Fruit fly (Drosophila melanogaster) whole organism, adult: ENCODE data around the gene CG7914.

ENCODE experiments used
- CG11617 ChIP-seq: fragments of 200-800 bp; sonication (Bioruptor generic); optimal IDR thresholded peaks from 2 replicates; lab custom pipeline; 2017; ENCODE audit warnings: mild to moderate bottlenecking, missing biosample characterization, missing genetic modification reagents, missing genetic modification characterization
- CG14711 ChIP-seq: fragments of 200-800 bp; sonication (Bioruptor generic); optimal IDR thresholded peaks from 2 replicates; lab custom pipeline; 2018; ENCODE audit warnings: missing biosample characterization, mild to moderate bottlenecking, missing genetic modification characterization, moderate library complexity
- CG33017 ChIP-seq: fragments of 200-800 bp; sonication (Bioruptor generic); optimal IDR thresholded peaks from 2 replicates; lab custom pipeline; 2018; ENCODE audit warnings: missing biosample characterization, mild to moderate bottlenecking, missing genetic modification characterization, moderate library complexity
- Clk ChIP-seq: fragments of 200-800 bp; sonication (Bioruptor generic); optimal IDR thresholded peaks from 2 replicates; lab custom pipeline; 2017; ENCODE audit warnings: missing biosample characterization, missing genetic modification characterization
- Crg-1 ChIP-seq: fragments of 200-800 bp; sonication (Bioruptor generic); optimal IDR thresholded peaks from 2 replicates; lab custom pipeline; 2016; ENCODE audit warnings: missing biosample characterization, missing genetic modification characterization
- Hr96 ChIP-seq: fragments of 200-800 bp; sonication (Bioruptor generic); optimal IDR thresholded peaks from 2 replicates; lab custom pipeline; 2016; ENCODE audit warnings: missing biosample characterization, missing genetic modification characterization
- cic ChIP-seq: fragments of 200-800 bp; sonication (Bioruptor generic); optimal IDR thresholded peaks from 2 replicates; lab custom pipeline; 2017; ENCODE audit warnings: missing biosample characterization, mild to moderate bottlenecking, missing genetic modification characterization, moderate library complexity
- cnc ChIP-seq, 2 experiments: fragments of >200 bp; optimal IDR thresholded peaks; 2 replicates each; lab custom pipeline; 2017
- kay ChIP-seq: fragments of 200-800 bp; sonication (Bioruptor generic); peaks from one replicate; lab custom pipeline; 2016; ENCODE audit warnings: missing biosample characterization, missing genetic modification characterization, borderline replicate concordance
- ovo ChIP-seq: fragments of 200-800 bp; sonication (Bioruptor generic); optimal IDR thresholded peaks from 2 replicates; lab custom pipeline; 2016; ENCODE audit warnings: missing biosample characterization, missing genetic modification characterization
- pad ChIP-seq: fragments of 200-800 bp; sonication (Bioruptor generic); optimal IDR thresholded peaks from 3 replicates; lab custom pipeline; 2017; ENCODE audit warnings: missing biosample characterization, missing genetic modification characterization, mild to moderate bottlenecking, moderate library complexity, missing genetic modification reagents

dm6 chrX:19216671-19217070 is 23.4 kb upstream of the CG7914 start:
- TF ChIP-seq Hr96 (GFP tag; lab: Kevin White, UChicago) (no peak), Clk (GFP tag; lab: Kevin White, UChicago) (no peak), pad (GFP tag; lab: Kevin White, UChicago) (no peak), kay (GFP tag; lab: Kevin White, UChicago) (no peak), CG11617 (no peak), Crg-1 (GFP tag; lab: Kevin White, UChicago) (no peak), CG33017 (tag; lab: Kevin White, UChicago) (no peak), cnc (optimal IDR thresholded peaks at IDR 0.05; lab: Kevin White, UChicago) (no peak), cic (GFP tag; lab: Kevin White, UChicago) (no peak), ovo (GFP tag; lab: Kevin White, UChicago) (no peak), CG14711 (tag; lab: Kevin White, UChicago) (no peak)
